Fruit fly (Drosophila melanogaster): Measurements from ENCODE around the gene nAChRbeta3.

dm6 chr2L:501622-502021, 43.3 kb upstream of the nAChRbeta3 start:
- TF ChIP-seq en (GFP tag; optimal IDR thresholded peaks at IDR 0.05) (no peak), lab (GFP tag; optimal IDR thresholded peaks at IDR 0.05) (no peak), CG9876 (GFP tag; optimal IDR thresholded peaks at IDR 0.05) (no peak), CG2202 (tag; optimal IDR thresholded peaks at IDR 0.05) (no peak), CG18011 (GFP tag; optimal IDR thresholded peaks at IDR 0.05) (no peak), NK7.1 (GFP tag; optimal IDR thresholded peaks at IDR 0.05) (no peak), CG4730 (GFP tag; IDR thresholded peaks at IDR 0.05) (no peak)

All from whole organism, embryonic.